Fruit fly (Drosophila melanogaster) whole organism, embryonic: ENCODE data around the gene CG8509.

Experiments used
- Bgb ChIP-seq: fragments of 200-800 bp; sonication (Bioruptor generic); IDR thresholded peaks from 2 replicates; pipeline ENCODE4 v1.3.6; 2022; ENCODE audit warnings: missing biosample characterization, missing genetic modification characterization; ENCODE audit not compliant: partially characterized antibody
- CG10274 ChIP-seq: fragments of 200-800 bp; sonication (Bioruptor generic); optimal IDR thresholded peaks from 3 replicates; lab custom pipeline; 2017; ENCODE audit warnings: missing biosample characterization, mild to moderate bottlenecking, missing genetic modification characterization
- CG12155 ChIP-seq: fragments of 200-800 bp; sonication (Bioruptor generic); optimal IDR thresholded peaks from 3 replicates; lab custom pipeline; 2016; ENCODE audit warnings: missing biosample characterization, missing genetic modification characterization
- CG12769 ChIP-seq: fragments of 200-800 bp; sonication (Bioruptor generic); optimal IDR thresholded peaks from 2 replicates; lab custom pipeline; 2019; ENCODE audit warnings: missing biosample characterization, mild to moderate bottlenecking, missing genetic modification characterization, moderate library complexity
- CG13424 ChIP-seq: fragments of 200-800 bp; sonication (Bioruptor generic); optimal IDR thresholded peaks from 2 replicates; lab custom pipeline; 2019; ENCODE audit warnings: missing biosample characterization, mild to moderate bottlenecking, missing genetic modification characterization, moderate library complexity
- CG1647 ChIP-seq: fragments of 200-800 bp; sonication (Bioruptor generic); optimal IDR thresholded peaks from 3 replicates; lab custom pipeline; 2016; ENCODE audit warnings: missing biosample characterization, missing genetic modification characterization
- CG16813 ChIP-seq: fragments of 200-800 bp; sonication (Bioruptor generic); IDR thresholded peaks from 3 replicates; pipeline ENCODE4 v1.3.6; 2022; ENCODE audit warnings: missing biosample characterization, missing genetic modification characterization; ENCODE audit not compliant: partially characterized antibody
- CG17186 ChIP-seq: fragments of 200-800 bp; sonication (Bioruptor generic); optimal IDR thresholded peaks from 3 replicates; lab custom pipeline; 2017; ENCODE audit warnings: missing biosample characterization, missing genetic modification reagents, missing genetic modification characterization
- CG17361 ChIP-seq: fragments of 200-800 bp; sonication (Bioruptor generic); IDR thresholded peaks from 3 replicates; pipeline ENCODE4 v1.3.6; 2022; ENCODE audit warnings: missing biosample characterization, missing genetic modification characterization
- CG2120 ChIP-seq: fragments of 200-800 bp; sonication (Bioruptor generic); optimal IDR thresholded peaks from 3 replicates; lab custom pipeline; 2016; ENCODE audit warnings: missing biosample characterization, missing genetic modification characterization
- CG33213 ChIP-seq: fragments of 200-800 bp; sonication (Bioruptor generic); optimal IDR thresholded peaks from 3 replicates; lab custom pipeline; 2016; ENCODE audit warnings: missing biosample characterization, missing genetic modification characterization
- CG3407 ChIP-seq: fragments of 200-800 bp; sonication (Bioruptor generic); optimal IDR thresholded peaks from 2 replicates; lab custom pipeline; 2018; ENCODE audit warnings: missing biosample characterization, mild to moderate bottlenecking, missing genetic modification characterization
- CG6689 ChIP-seq: fragments of 200-800 bp; sonication (Bioruptor generic); IDR thresholded peaks from 2 replicates; pipeline ENCODE4 v1.3.6; 2022; ENCODE audit warnings: missing biosample characterization, missing genetic modification characterization
- CG6765 ChIP-seq: fragments of 200-800 bp; sonication (Bioruptor generic); optimal IDR thresholded peaks from 3 replicates; lab custom pipeline; 2017; ENCODE audit warnings: missing biosample characterization, mild to moderate bottlenecking, missing genetic modification characterization
- CG6854 ChIP-seq: fragments of 200-800 bp; sonication (Bioruptor generic); optimal IDR thresholded peaks from 3 replicates; lab custom pipeline; 2017; ENCODE audit warnings: missing biosample characterization, mild to moderate bottlenecking, missing genetic modification characterization
- CG8388 ChIP-seq: fragments of 200-800 bp; sonication (Bioruptor generic); optimal IDR thresholded peaks from 2 replicates; lab custom pipeline; 2019; ENCODE audit warnings: missing biosample characterization, mild to moderate bottlenecking, missing genetic modification characterization, moderate library complexity
- CG9817 ChIP-seq: fragments of 200-800 bp; sonication (Bioruptor generic); optimal IDR thresholded peaks from 2 replicates; lab custom pipeline; 2018; ENCODE audit warnings: missing biosample characterization, mild to moderate bottlenecking, missing genetic modification characterization, moderate library complexity
- CHES-1-like ChIP-seq: fragments of 200-800 bp; sonication (Bioruptor generic); optimal IDR thresholded peaks from 2 replicates; lab custom pipeline; 2016; ENCODE audit warnings: missing biosample characterization, missing genetic modification characterization
- Dbx ChIP-seq: fragments of 200-800 bp; sonication (Bioruptor generic); IDR thresholded peaks from 3 replicates; pipeline ENCODE4 v1.3.6; 2022; ENCODE audit warnings: missing biosample characterization, missing genetic modification characterization
- Dll ChIP-seq: fragments of 200-800 bp; sonication (Bioruptor generic); IDR thresholded peaks from 4 replicates; pipeline ENCODE4 v1.3.6; 2022; ENCODE audit warnings: missing biosample characterization, missing genetic modification characterization; ENCODE audit not compliant: partially characterized antibody
- Doc3 ChIP-seq: fragments of 200-800 bp; sonication (Bioruptor generic); IDR thresholded peaks from 3 replicates; pipeline ENCODE4 v1.3.6; 2022; ENCODE audit warnings: missing biosample characterization, missing genetic modification characterization; ENCODE audit not compliant: partially characterized antibody
- E2f2 ChIP-seq: fragments of 200-800 bp; sonication (Bioruptor generic); IDR thresholded peaks from 2 replicates; pipeline ENCODE4 v1.3.6; 2022; ENCODE audit warnings: missing biosample characterization, missing genetic modification characterization
- GATAe ChIP-seq: fragments of 200-800 bp; sonication (Bioruptor generic); conservative IDR thresholded peaks from 2 replicates; pipeline ENCODE4 v1.3.6; 2022; ENCODE audit warnings: missing biosample characterization, missing genetic modification characterization
- Hmr ChIP-seq: fragments of 200-800 bp; sonication (Bioruptor generic); optimal IDR thresholded peaks from 3 replicates; lab custom pipeline; 2017; ENCODE audit warnings: mild to moderate bottlenecking, missing biosample characterization, missing genetic modification reagents, missing genetic modification characterization
- Hmx ChIP-seq: fragments of 200-800 bp; sonication (Bioruptor generic); optimal IDR thresholded peaks from 2 replicates; lab custom pipeline; 2016; ENCODE audit warnings: missing biosample characterization, missing genetic modification characterization
- Hr39 ChIP-seq: fragments of >200 bp; optimal IDR thresholded peaks from 2 replicates; lab custom pipeline; 2017
- Nf-YA ChIP-seq: fragments of 200-800 bp; sonication (Bioruptor generic); IDR thresholded peaks from 2 replicates; pipeline ENCODE4 v1.3.6; 2022; ENCODE audit warnings: missing biosample characterization, missing genetic modification characterization
- Opbp ChIP-seq: fragments of 200-800 bp; sonication (Bioruptor generic); IDR thresholded peaks from 3 replicates; pipeline ENCODE4 v1.3.6; 2022; ENCODE audit warnings: missing biosample characterization, missing genetic modification characterization; ENCODE audit not compliant: partially characterized antibody
- Rfx ChIP-seq: fragments of 200-800 bp; sonication (Bioruptor generic); IDR thresholded peaks from 2 replicates; pipeline ENCODE4 v1.3.6; 2022; ENCODE audit warnings: missing biosample characterization, missing genetic modification characterization
- Sox100B ChIP-seq: fragments of 200-800 bp; sonication (Bioruptor generic); optimal IDR thresholded peaks from 3 replicates; lab custom pipeline; 2018; ENCODE audit warnings: missing biosample characterization, mild to moderate bottlenecking, missing genetic modification characterization
- ash1 ChIP-seq: fragments of 200-800 bp; sonication (Bioruptor generic); optimal IDR thresholded peaks from 2 replicates; lab custom pipeline; 2018; ENCODE audit warnings: missing biosample characterization, mild to moderate bottlenecking, missing genetic modification characterization
- ato ChIP-seq: fragments of 200-800 bp; sonication (Bioruptor generic); IDR thresholded peaks from 2 replicates; pipeline ENCODE4 v1.3.6; 2022; ENCODE audit warnings: missing biosample characterization, missing genetic modification characterization; ENCODE audit not compliant: partially characterized antibody
- caup ChIP-seq: fragments of 200-800 bp; sonication (Bioruptor generic); optimal IDR thresholded peaks from 3 replicates; lab custom pipeline; 2017; ENCODE audit warnings: missing biosample characterization, mild to moderate bottlenecking, missing genetic modification characterization, moderate library complexity; ENCODE audit not compliant: severe bottlenecking
- da ChIP-seq: fragments of 200-800 bp; sonication (Bioruptor generic); optimal IDR thresholded peaks from 2 replicates; lab custom pipeline; 2016; ENCODE audit warnings: missing biosample characterization, missing genetic modification characterization
- ems ChIP-seq: fragments of 200-800 bp; sonication (Bioruptor generic); optimal IDR thresholded peaks from 3 replicates; lab custom pipeline; 2016; ENCODE audit warnings: missing biosample characterization, missing genetic modification characterization
- eve ChIP-seq, 2 experiments: fragments of >200 bp; optimal IDR thresholded peaks; 2 replicates each; lab custom pipeline; 2017; ENCODE audit warnings: missing biosample characterization in 2 of 2, missing genetic modification characterization in 2 of 2
- exex ChIP-seq: fragments of 200-800 bp; sonication (Bioruptor generic); optimal IDR thresholded peaks from 4 replicates; lab custom pipeline; 2018; ENCODE audit warnings: missing biosample characterization, mild to moderate bottlenecking, missing genetic modification characterization, moderate library complexity
- gcm2 ChIP-seq: fragments of 200-800 bp; sonication (Bioruptor generic); optimal IDR thresholded peaks from 2 replicates; lab custom pipeline; 2016; ENCODE audit warnings: missing biosample characterization, missing genetic modification characterization
- mam ChIP-seq: fragments of 200-800 bp; sonication (Bioruptor generic); optimal IDR thresholded peaks from 3 replicates; lab custom pipeline; 2016; ENCODE audit warnings: missing biosample characterization, missing genetic modification characterization
- nau ChIP-seq: fragments of 200-800 bp; sonication (Bioruptor generic); optimal IDR thresholded peaks from 3 replicates; lab custom pipeline; 2017; ENCODE audit warnings: missing biosample characterization, mild to moderate bottlenecking, missing genetic modification characterization, missing genetic modification reagents
- nmo ChIP-seq: fragments of 200-800 bp; sonication (Bioruptor generic); optimal IDR thresholded peaks from 2 replicates; lab custom pipeline; 2018; ENCODE audit warnings: missing biosample characterization, mild to moderate bottlenecking, missing genetic modification characterization, moderate library complexity
- onecut ChIP-seq: fragments of 200-800 bp; sonication (Bioruptor generic); IDR thresholded peaks from 2 replicates; pipeline ENCODE4 v1.3.6; 2022; ENCODE audit warnings: missing biosample characterization, missing genetic modification characterization
- row ChIP-seq: fragments of 200-800 bp; sonication (Bioruptor generic); IDR thresholded peaks from 3 replicates; pipeline ENCODE4 v1.3.6; 2022; ENCODE audit warnings: missing biosample characterization, missing genetic modification characterization
- run ChIP-seq: fragments of 200-800 bp; sonication (Bioruptor generic); optimal IDR thresholded peaks from 3 replicates; lab custom pipeline; 2018; ENCODE audit warnings: missing biosample characterization, mild to moderate bottlenecking, missing genetic modification characterization
- sens ChIP-seq: fragments of 200-800 bp; sonication (Bioruptor generic); peaks from one replicate; lab custom pipeline; 2016; ENCODE audit warnings: missing biosample characterization, missing genetic modification characterization
- sna ChIP-seq: fragments of 200-800 bp; sonication (Bioruptor generic); IDR thresholded peaks from 2 replicates; pipeline ENCODE4 v1.3.6; 2022; ENCODE audit warnings: missing biosample characterization, missing genetic modification characterization; ENCODE audit not compliant: partially characterized antibody
- ssp ChIP-seq: fragments of 200-800 bp; sonication (Bioruptor generic); IDR thresholded peaks from 2 replicates; pipeline ENCODE4 v1.3.6; 2022; ENCODE audit warnings: missing biosample characterization, missing genetic modification characterization
- tna ChIP-seq: fragments of 200-800 bp; sonication (Bioruptor generic); IDR thresholded peaks from 2 replicates; pipeline ENCODE4 v1.3.6; 2022; ENCODE audit warnings: missing biosample characterization, missing genetic modification characterization; ENCODE audit not compliant: partially characterized antibody
- wor ChIP-seq: fragments of 200-800 bp; sonication (Bioruptor generic); IDR thresholded peaks from 2 replicates; pipeline ENCODE4 v1.3.6; 2022; ENCODE audit warnings: missing biosample characterization, missing genetic modification characterization

Gene CG8509

DNA sequence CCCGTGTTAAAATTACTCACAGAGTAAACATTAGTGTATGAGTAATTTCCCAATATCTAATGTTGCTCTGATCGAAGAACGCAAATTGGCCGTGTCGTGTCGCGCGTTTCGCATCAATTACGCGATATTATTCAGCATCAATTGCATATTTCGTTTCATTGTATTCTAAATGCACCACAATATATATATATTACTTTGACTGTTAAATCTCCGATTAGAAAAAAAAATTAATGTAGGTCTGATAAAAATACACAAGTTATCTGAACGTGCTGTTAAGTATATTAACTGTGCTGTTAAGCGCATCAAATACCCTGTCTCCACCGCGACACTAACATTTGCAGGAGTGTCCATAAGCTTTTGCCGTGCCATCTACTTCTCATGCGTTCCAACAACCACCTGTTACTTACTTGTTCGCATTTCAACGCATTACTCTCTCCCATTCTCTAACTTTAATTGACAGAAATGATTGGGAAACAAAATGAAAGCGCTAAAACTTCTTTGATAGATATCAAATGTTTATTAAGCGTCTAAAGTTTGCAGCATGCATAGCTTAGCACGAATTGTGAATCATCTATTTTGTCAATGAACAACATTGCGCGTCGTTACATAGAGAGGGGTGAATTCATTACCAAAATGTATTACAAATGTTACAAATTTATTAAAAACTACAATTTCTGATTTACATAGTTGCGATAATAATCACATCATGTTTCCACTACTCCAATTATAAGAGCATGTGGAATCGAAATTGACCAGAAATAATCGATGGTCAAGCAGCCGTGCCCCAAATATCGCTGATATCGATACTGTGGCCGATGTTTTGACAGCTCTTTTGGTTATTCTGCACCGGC lies 48.7 kb upstream of the CG8509 start, which contains the start of the genes Graf and mRpL3 (continued):
- TF ChIP-seq Opbp (GFP tag; lab: Robert Waterston, UW), result peak; percentile 94
- no peak for TF ChIP-seq E2f2
- TF ChIP-seq CG17361 (GFP tag; lab: Robert Waterston, UW), result no peak; the same call in 2 of the 3 replicates
- TF ChIP-seq Rfx (GFP tag; lab: Robert Waterston, UW), result 0 out of 2 replicates have a peak, but pooled peaks have one; percentile 27
- no peak for TF ChIP-seq CG12769 (tag; lab: Kevin White, UChicago)
- TF ChIP-seq nau (GFP tag; lab: Kevin White, UChicago), result no peak
- TF ChIP-seq CG9817 (tag; lab: Kevin White, UChicago), result no peak
- peak; percentile 8 for TF ChIP-seq exex (tag; lab: Kevin White, UChicago)
- TF ChIP-seq tna, result peak; percentile 93
- no peak for TF ChIP-seq CG12155 (GFP tag; lab: Kevin White, UChicago)
- TF ChIP-seq CG10274 (GFP tag; lab: Kevin White, UChicago), result no peak
- peak; percentile 93 for TF ChIP-seq Bgb
- TF ChIP-seq GATAe (GFP tag; lab: Robert Waterston, UW), result no peak
- TF ChIP-seq CG6854 (GFP tag; lab: Kevin White, UChicago), result no peak
- TF ChIP-seq Dll (GFP tag; lab: Robert Waterston, UW), result peak; percentile 85; the same call in 3 of the 4 replicates
- no peak for TF ChIP-seq ems
- no peak for TF ChIP-seq CG33213
- peak; percentile 99 for TF ChIP-seq CG17186 (GFP tag; lab: Kevin White, UChicago)
- no peak for TF ChIP-seq CG3407
- no peak for TF ChIP-seq Dbx (GFP tag; lab: Robert Waterston, UW)
- TF ChIP-seq CG6765 (GFP tag; lab: Kevin White, UChicago), result no peak
- peak; percentile 57 for TF ChIP-seq row (GFP tag; lab: Robert Waterston, UW)
- TF ChIP-seq da (GFP tag; lab: Kevin White, UChicago), result no peak
- peak; percentile 80 for TF ChIP-seq Doc3
- no peak for TF ChIP-seq mam
- peak; percentile 90 for TF ChIP-seq ato (GFP tag; lab: Robert Waterston, UW)
- peak; percentile 83 for TF ChIP-seq sna (GFP tag; lab: Robert Waterston, UW)
- TF ChIP-seq gcm2, result no peak
- peak; percentile 58 for TF ChIP-seq sens
- peak; percentile 5 for TF ChIP-seq CG2120
- TF ChIP-seq CG1647 (GFP tag; lab: Kevin White, UChicago), result no peak
- no peak for TF ChIP-seq onecut (GFP tag; lab: Robert Waterston, UW)
- no peak for TF ChIP-seq CG6689 (GFP tag; lab: Robert Waterston, UW)
- TF ChIP-seq Nf-YA (GFP tag; lab: Robert Waterston, UW), result no peak
- TF ChIP-seq CHES-1-like, result peak; percentile 20
- TF ChIP-seq Sox100B (GFP tag; lab: Kevin White, UChicago), result no peak
- peak; percentile 92 for TF ChIP-seq CG16813 (GFP tag; lab: Robert Waterston, UW)
- no peak for TF ChIP-seq CG13424 (tag; lab: Kevin White, UChicago)
- no peak for TF ChIP-seq eve (GFP tag; optimal IDR thresholded peaks at IDR 0.05; lab: Kevin White, UChicago)
- no peak for TF ChIP-seq wor (GFP tag; lab: Robert Waterston, UW)
- TF ChIP-seq nmo, result peak; percentile 17
- no peak for TF ChIP-seq CG8388
- no peak for TF ChIP-seq ash1 (GFP tag; lab: Kevin White, UChicago)
- TF ChIP-seq Hmr (GFP tag; lab: Kevin White, UChicago), result no peak
- TF ChIP-seq Hr39 (lab: Kevin White, UChicago), result no peak
- TF ChIP-seq run (tag; lab: Kevin White, UChicago), result no peak
- peak; percentile 84 for TF ChIP-seq ssp (GFP tag; lab: Robert Waterston, UW)
- TF ChIP-seq Hmx (GFP tag; lab: Kevin White, UChicago), result no peak
- TF ChIP-seq caup (GFP tag; lab: Kevin White, UChicago), result no peak
